Worm (Caenorhabditis elegans) whole organism, L2 larva: ENCODE results near the gene srbc-54.

Experiments used
- blmp-1 ChIP-seq: sonication (generic microtip); optimal IDR thresholded peaks from 2 replicates; lab custom pipeline; 2017; ENCODE audit warnings: missing genetic modification characterization, mild to moderate bottlenecking, missing compliant biosample characterization, antibody characterized with exemption, moderate library complexity; ENCODE audit not compliant: insufficient read depth
- ceh-16 ChIP-seq: fragments of 150-350 bp; optimal IDR thresholded peaks from 2 replicates; lab custom pipeline; 2014; ENCODE audit warnings: missing biosample characterization, missing genetic modification characterization
- egl-27 ChIP-seq: sonication (generic microtip); optimal IDR thresholded peaks from 3 replicates; lab custom pipeline; 2017; ENCODE audit warnings: missing biosample characterization, missing genetic modification reagents, missing genetic modification characterization
- lin-39 ChIP-seq: fragments of 150-350 bp; optimal IDR thresholded peaks from 2 replicates; lab custom pipeline; 2014; ENCODE audit warnings: missing biosample characterization, missing genetic modification reagents, missing genetic modification characterization
- lsy-2 ChIP-seq, 2 experiments: fragments of 150-350 bp in 1 of 2; sonication (generic microtip) in 1 of 2; optimal IDR thresholded peaks; 2 replicates each; lab custom pipeline; 2014 to 2017; ENCODE audit warnings: missing biosample characterization in 2 of 2, missing genetic modification characterization in 2 of 2
- mab-5 ChIP-seq: fragments of 150-350 bp; optimal IDR thresholded peaks from 2 replicates; lab custom pipeline; 2014; ENCODE audit warnings: missing biosample characterization, missing genetic modification characterization
- nhr-11 ChIP-seq: fragments of 150-350 bp; optimal IDR thresholded peaks from 2 replicates; lab custom pipeline; 2014; ENCODE audit warnings: missing biosample characterization, missing genetic modification characterization
- nhr-237 ChIP-seq: fragments of 150-350 bp; optimal IDR thresholded peaks from 2 replicates; lab custom pipeline; 2014; ENCODE audit warnings: missing biosample characterization, missing genetic modification characterization
- nhr-77 ChIP-seq: fragments of 150-350 bp; optimal IDR thresholded peaks from 2 replicates; lab custom pipeline; 2014; ENCODE audit warnings: missing biosample characterization, missing genetic modification characterization
- snpc-4 ChIP-seq: fragments of 150-350 bp; optimal IDR thresholded peaks from 2 replicates; lab custom pipeline; 2014; ENCODE audit warnings: missing biosample characterization, missing genetic modification characterization
- unc-62 ChIP-seq: fragments of 150-350 bp; optimal IDR thresholded peaks from 2 replicates; lab custom pipeline; 2014; ENCODE audit warnings: missing biosample characterization, missing genetic modification reagents, missing genetic modification characterization
- ztf-11 ChIP-seq: sonication (generic microtip); optimal IDR thresholded peaks from 2 replicates; lab custom pipeline; 2017; ENCODE audit warnings: missing biosample characterization, missing genetic modification characterization

DNA sequence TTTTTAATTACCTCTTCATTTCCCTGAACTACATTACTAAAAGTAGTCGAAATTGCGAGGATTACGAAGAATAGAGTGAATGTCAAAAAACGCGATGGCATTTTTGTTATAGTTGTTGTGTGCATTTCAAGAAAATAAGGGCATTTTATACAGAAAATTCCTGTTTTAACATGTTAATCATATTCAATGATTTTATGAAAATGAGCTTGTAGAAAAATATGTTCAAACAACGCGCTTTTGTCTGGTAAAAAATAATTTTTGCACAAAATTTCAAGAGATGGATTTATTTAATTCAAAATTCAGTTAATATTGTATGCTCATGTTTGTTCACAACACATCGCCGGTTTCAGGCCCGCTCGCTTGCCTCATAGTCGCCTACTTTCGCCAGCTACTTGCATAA, 35.4 kb downstream of the srbc-54 start, which contains the start of gene T26E4.10:
- TF ChIP-seq egl-27 (tag; lab: Kevin White, UChicago), result no peak
- TF ChIP-seq nhr-11 (tag; lab: Kevin White, UChicago), result no peak
- no peak for TF ChIP-seq unc-62 (GFP tag; lab: Kevin White, UChicago)
- TF ChIP-seq snpc-4 (tag; lab: Kevin White, UChicago), result no peak
- TF ChIP-seq nhr-77 (tag; lab: Kevin White, UChicago), result no peak
- no peak for TF ChIP-seq nhr-237 (tag; lab: Kevin White, UChicago)
- TF ChIP-seq ceh-16 (tag; lab: Kevin White, UChicago), result no peak
- no peak for TF ChIP-seq blmp-1 (tag; lab: Kevin White, UChicago)
- TF ChIP-seq ztf-11 (tag; lab: Kevin White, UChicago), result no peak
- TF ChIP-seq mab-5, result no peak
- no peak for TF ChIP-seq lin-39
- TF ChIP-seq lsy-2 (tag; optimal IDR thresholded peaks at IDR 0.05; lab: Kevin White, UChicago), result no peak
